Worm (Caenorhabditis elegans): Measurements from ENCODE around the gene irld-50.

irld-50 gene

DNA sequence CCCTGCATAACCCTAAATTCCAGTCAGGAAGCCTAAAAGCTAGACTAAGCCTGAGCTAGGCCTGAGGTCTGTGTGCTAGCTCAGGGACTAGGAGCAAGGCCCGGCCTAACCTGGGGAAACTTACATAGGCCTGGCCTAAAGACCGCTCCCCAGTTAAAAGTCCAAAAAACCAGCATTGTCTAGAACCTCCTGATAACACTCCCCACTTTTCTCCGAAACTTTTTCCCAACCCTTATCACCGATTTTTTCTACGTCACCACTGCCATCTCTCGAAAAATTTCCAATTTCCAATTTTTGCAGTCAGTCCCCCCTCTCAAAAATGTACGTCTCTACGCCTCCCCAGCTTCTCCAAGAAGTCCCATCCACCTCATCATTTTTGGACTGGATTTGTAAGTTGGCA lies 20.2 kb downstream of the irld-50 start, which contains the start of gene ZK355.2:
Gene ZK355.2 (plus strand): TSS at position 301 of the 400 bp plus-strand sequence.
- TF ChIP-seq atf-7 (tag; optimal IDR thresholded peaks at IDR 0.05) (no peak), hmg-1.2 (GFP tag; IDR thresholded peaks at IDR 0.05) (no peak), B0035.1 (tag; optimal IDR thresholded peaks at IDR 0.05) (no peak), snpc-4 (GFP tag; optimal IDR thresholded peaks at IDR 0.05) (no peak), snpc-4 (tag; optimal IDR thresholded peaks at IDR 0.05) (no peak), nhr-80 (tag; optimal IDR thresholded peaks at IDR 0.05) (peak; percentile 16), ztf-22 (GFP tag; optimal IDR thresholded peaks at IDR 0.05) (no peak), nhr-179 (tag; optimal IDR thresholded peaks at IDR 0.05) (no peak), F10E7.11 (tag; optimal IDR thresholded peaks at IDR 0.05) (no peak), attf-3 (GFP tag; conservative IDR thresholded peaks at IDR 0.05) (0 out of 2 replicates have a peak, but pooled peaks have one; percentile 38), tlf-1 (GFP tag; optimal IDR thresholded peaks at IDR 0.05) (no peak), snpc-3.4 (tag; optimal IDR thresholded peaks at IDR 0.05) (no peak), rpc-1 (optimal IDR thresholded peaks at IDR 0.05) (no peak), rpc-1 (tag; optimal IDR thresholded peaks at IDR 0.05) (no peak), mcd-1 (GFP tag; IDR thresholded peaks at IDR 0.05) (no peak), lin-54 (GFP tag; optimal IDR thresholded peaks at IDR 0.05) (no peak), dox-1 (GFP tag; IDR thresholded peaks at IDR 0.05) (no peak)

DNA sequence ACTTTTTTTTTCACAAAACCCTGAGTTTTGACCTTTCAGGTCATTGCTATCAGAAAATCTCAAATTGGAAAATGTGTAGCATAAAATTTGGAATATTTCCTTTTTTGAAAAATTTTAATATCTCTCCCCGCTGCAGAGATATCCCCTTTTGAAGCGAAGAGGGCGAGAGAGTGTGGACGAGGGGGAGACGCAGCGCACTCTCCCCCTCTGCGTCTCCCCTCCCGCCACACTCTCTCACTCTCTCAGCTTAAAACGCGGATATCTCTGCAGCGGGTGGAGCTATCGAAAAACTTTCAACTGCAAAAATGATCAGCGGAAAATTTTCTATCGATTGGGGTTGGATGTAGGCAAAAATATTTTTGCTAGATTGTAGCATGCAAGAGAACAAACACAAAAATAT lies 21.1 kb downstream of the irld-50 start:
- 0 out of 2 replicates have a peak, but pooled peaks have one; percentile 6 for TF ChIP-seq hsf-1 (GFP tag; IDR thresholded peaks at IDR 0.05)
- 0 out of 2 replicates have a peak, but pooled peaks have one; percentile 0 for TF ChIP-seq Y95B8A.8 (GFP tag; IDR thresholded peaks at IDR 0.05)
- TF ChIP-seq mel-28 (tag; optimal IDR thresholded peaks at IDR 0.05; ENCODE audit: borderline replicate concordance), result no peak
- no peak for TF ChIP-seq nhr-120 (GFP tag; IDR thresholded peaks at IDR 0.05)
- TF ChIP-seq sea-2 (GFP tag; IDR thresholded peaks at IDR 0.05), result no peak
- no peak for TF ChIP-seq cebp-2 (GFP tag; IDR thresholded peaks at IDR 0.05)
- TF ChIP-seq pbrm-1 (GFP tag; IDR thresholded peaks at IDR 0.05), result no peak
- 0 out of 2 replicates have a peak, but pooled peaks have one; percentile 35 for TF ChIP-seq mcd-1 (GFP tag; IDR thresholded peaks at IDR 0.05)
- no peak for TF ChIP-seq hlh-12 (tag; optimal IDR thresholded peaks at IDR 0.05)
- no peak for TF ChIP-seq attf-6 (GFP tag; IDR thresholded peaks at IDR 0.05)
- TF ChIP-seq hmg-1.2 (GFP tag; IDR thresholded peaks at IDR 0.05), result peak; percentile 93
- 0 out of 2 replicates have a peak, but pooled peaks have one; percentile 37 for TF ChIP-seq nfyb-1 (GFP tag; IDR thresholded peaks at IDR 0.05)
- no peak for TF ChIP-seq rec-8 (tag; optimal IDR thresholded peaks at IDR 0.05)

- TF ChIP-seq nhr-90 (tag; optimal IDR thresholded peaks at IDR 0.05), result no peak
- 0 out of 2 replicates have a peak, but pooled peaks have one; percentile 15 for TF ChIP-seq Y95B8A.8 (GFP tag; IDR thresholded peaks at IDR 0.05)
- TF ChIP-seq nhr-80 (tag; optimal IDR thresholded peaks at IDR 0.05), result peak; percentile 63
- no peak for TF ChIP-seq B0336.3 (GFP tag; IDR thresholded peaks at IDR 0.05)
- no peak for TF ChIP-seq ztf-18 (tag; optimal IDR thresholded peaks at IDR 0.05)
- TF ChIP-seq somi-1 (GFP tag; optimal IDR thresholded peaks at IDR 0.05), result no peak
- no peak for TF ChIP-seq ceh-91 (GFP tag; IDR thresholded peaks at IDR 0.05)
- no peak for TF ChIP-seq cebp-1 (GFP tag; IDR thresholded peaks at IDR 0.05)
- TF ChIP-seq cebp-1 (tag; optimal IDR thresholded peaks at IDR 0.05), result peak; percentile 24
- TF ChIP-seq madf-3 (GFP tag; IDR thresholded peaks at IDR 0.05), result 0 out of 2 replicates have a peak, but pooled peaks have one; percentile 31
- no peak for TF ChIP-seq pbrm-1 (GFP tag; IDR thresholded peaks at IDR 0.05)
- TF ChIP-seq hmg-20 (GFP tag; IDR thresholded peaks at IDR 0.05), result no peak
- TF ChIP-seq attf-6 (GFP tag; IDR thresholded peaks at IDR 0.05), result no peak
These were observed 21.5 kb downstream of the irld-50 start for ce11 chrII:2922359-2922758.

All from whole organism, young adult.